Fruit fly (Drosophila melanogaster): ENCODE measurements around the gene wupA.

dm6 chrX:18136059-18136458 lies 19.3 kb upstream of the wupA start:
- TF ChIP-seq CG8478 (optimal IDR thresholded peaks at IDR 0.05) (no peak), CTCF (optimal IDR thresholded peaks at IDR 0.05) (no peak)
